Worm (Caenorhabditis elegans) whole organism, late embryonic: Measurements from ENCODE around the gene ftr-1.

Source experiments
- K02D7.2 ChIP-seq: sonication (generic microtip); optimal IDR thresholded peaks from 2 replicates; lab custom pipeline; 2017; ENCODE audit warnings: mild to moderate bottlenecking, missing genetic modification characterization, missing compliant biosample characterization
- ceh-18 ChIP-seq: sonication (generic microtip); optimal IDR thresholded peaks from 2 replicates; lab custom pipeline; 2016; ENCODE audit warnings: missing genetic modification characterization, missing compliant biosample characterization
- ceh-45 ChIP-seq: fragments of 200-800 bp; sonication (Bioruptor generic); IDR thresholded peaks from 2 replicates; pipeline ENCODE4 v1.3.6; 2022; ENCODE audit warnings: missing genetic modification reagents, missing genetic modification characterization, missing compliant biosample characterization
- dve-1 ChIP-seq: sonication (generic microtip); optimal IDR thresholded peaks from 2 replicates; lab custom pipeline; 2017; ENCODE audit warnings: antibody characterized with exemption, mild to moderate bottlenecking, missing genetic modification characterization, missing compliant biosample characterization
- hlh-30 ChIP-seq: sonication (generic microtip); optimal IDR thresholded peaks from 2 replicates; lab custom pipeline; 2017; ENCODE audit warnings: antibody characterized with exemption, missing genetic modification characterization, missing compliant biosample characterization; ENCODE audit not compliant: insufficient read depth
- nhr-11 ChIP-seq: fragments of 150-350 bp; optimal IDR thresholded peaks from 2 replicates; lab custom pipeline; 2014; ENCODE audit warnings: missing biosample characterization, missing genetic modification characterization
- pha-4 ChIP-seq: fragments of 150-350 bp; optimal IDR thresholded peaks from 2 replicates; lab custom pipeline; 2018; ENCODE audit warnings: missing biosample characterization, missing genetic modification reagents, missing genetic modification characterization
- syd-9 ChIP-seq: sonication (generic microtip); optimal IDR thresholded peaks from 2 replicates; lab custom pipeline; 2016; ENCODE audit warnings: mild to moderate bottlenecking, missing genetic modification characterization, moderate library complexity, missing compliant biosample characterization
- tbx-2 ChIP-seq: sonication (generic microtip); optimal IDR thresholded peaks from 2 replicates; lab custom pipeline; 2016; ENCODE audit warnings: missing genetic modification characterization, missing compliant biosample characterization
- unc-86 ChIP-seq: sonication (generic microtip); optimal IDR thresholded peaks from 2 replicates; lab custom pipeline; 2016; ENCODE audit warnings: missing genetic modification characterization, missing compliant biosample characterization

ce11 chrV:20234439-20234838, 37.7 kb downstream of the ftr-1 start:
- TF ChIP-seq nhr-11 (tag; lab: Kevin White, UChicago) (no peak), ceh-18 (tag; lab: Kevin White, UChicago) (no peak), K02D7.2 (no peak), unc-86 (tag; lab: Kevin White, UChicago) (no peak), dve-1 (tag; lab: Kevin White, UChicago) (no peak), syd-9 (no peak), tbx-2 (tag; lab: Kevin White, UChicago) (no peak), pha-4 (tag; lab: Kevin White, UChicago) (no peak), hlh-30 (no peak), ceh-45 (GFP tag; lab: Robert Waterston, UW) (no peak)
